Worm (Caenorhabditis elegans) whole organism, L1 larva: Measurements from ENCODE around the gene sre-33.

ENCODE experiments used
- alr-1 ChIP-seq: fragments of 200-800 bp; sonication (Bioruptor generic); optimal IDR thresholded peaks from 2 replicates; lab custom pipeline; 2018; ENCODE audit warnings: borderline replicate concordance, mild to moderate bottlenecking, missing genetic modification characterization, missing compliant biosample characterization
- ama-1 ChIP-seq: fragments of 150-350 bp; optimal IDR thresholded peaks from 2 replicates; lab custom pipeline; 2014
- blmp-1 ChIP-seq: fragments of 150-350 bp; optimal IDR thresholded peaks from 2 replicates; lab custom pipeline; 2014; ENCODE audit warnings: missing biosample characterization, missing genetic modification characterization
- hlh-17 ChIP-seq: fragments of 200-800 bp; sonication (Bioruptor generic); optimal IDR thresholded peaks from 2 replicates; lab custom pipeline; 2018; ENCODE audit warnings: missing genetic modification characterization, mild to moderate bottlenecking, missing compliant biosample characterization, moderate library complexity, borderline replicate concordance
- lin-13 ChIP-seq: fragments of 150-350 bp; optimal IDR thresholded peaks from 2 replicates; lab custom pipeline; 2014; ENCODE audit warnings: missing biosample characterization, missing genetic modification reagents, missing genetic modification characterization
- nhr-237 ChIP-seq: fragments of 150-350 bp; optimal IDR thresholded peaks from 2 replicates; lab custom pipeline; 2014; ENCODE audit warnings: missing biosample characterization, missing genetic modification characterization
- nhr-77 ChIP-seq: fragments of 150-350 bp; optimal IDR thresholded peaks from 2 replicates; lab custom pipeline; 2014; ENCODE audit warnings: missing biosample characterization, missing genetic modification characterization
- pqm-1 ChIP-seq: sonication (generic microtip); optimal IDR thresholded peaks from 3 replicates; lab custom pipeline; 2017; ENCODE audit warnings: missing biosample characterization, missing genetic modification characterization
- sup-37 ChIP-seq: fragments of 200-800 bp; sonication (Bioruptor generic); optimal IDR thresholded peaks from 2 replicates; lab custom pipeline; 2018; ENCODE audit warnings: mild to moderate bottlenecking, missing genetic modification characterization, missing compliant biosample characterization
- unc-86 ChIP-seq: sonication (generic microtip); optimal IDR thresholded peaks from 2 replicates; lab custom pipeline; 2016; ENCODE audit warnings: missing genetic modification characterization, missing compliant biosample characterization
- unc-98 ChIP-seq: fragments of 200-800 bp; sonication (Bioruptor generic); IDR thresholded peaks from 2 replicates; pipeline ENCODE4 v1.3.6; 2022; ENCODE audit warnings: missing genetic modification characterization, missing compliant biosample characterization

DNA sequence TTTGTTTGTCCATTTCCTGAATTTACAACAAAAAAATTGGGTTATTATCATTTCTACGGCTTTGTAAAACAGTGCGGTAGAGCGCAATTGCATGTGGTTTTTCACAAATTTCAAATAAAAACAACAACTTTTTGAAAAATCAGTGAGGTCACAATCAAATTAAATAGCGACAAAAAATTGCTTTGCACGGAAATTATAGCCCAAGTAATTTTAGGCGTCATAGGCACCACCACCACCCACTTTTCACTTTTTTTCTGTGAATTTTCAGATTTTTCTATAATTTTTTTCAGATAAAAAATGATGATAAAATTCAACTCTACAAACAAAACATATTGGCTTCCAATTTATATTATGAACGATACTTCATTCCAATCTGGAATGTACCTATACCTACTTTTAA lies 4.2 kb downstream of the sre-33 start, which contains the start of gene sre-38:
- TF ChIP-seq ama-1, result no peak
- no peak for TF ChIP-seq alr-1 (tag; lab: Kevin White, UChicago)
- no peak for TF ChIP-seq unc-86
- no peak for TF ChIP-seq sup-37 (GFP tag; lab: Kevin White, UChicago)
- no peak for TF ChIP-seq unc-98 (GFP tag; lab: Robert Waterston, UW)
- no peak for TF ChIP-seq nhr-237 (tag; lab: Kevin White, UChicago)
- no peak for TF ChIP-seq hlh-17 (GFP tag; lab: Kevin White, UChicago)
- TF ChIP-seq lin-13 (GFP tag; lab: Kevin White, UChicago), result no peak
- TF ChIP-seq pqm-1 (tag; lab: Kevin White, UChicago), result no peak
- no peak for TF ChIP-seq blmp-1 (tag; lab: Kevin White, UChicago)
- TF ChIP-seq nhr-77, result no peak
